Fruit fly (Drosophila melanogaster): ENCODE data around the gene CG1958.
A peak's percentile ranks its signal among the peaks of the same experiment; 100 is the strongest.

Gene CG1958

DNA sequence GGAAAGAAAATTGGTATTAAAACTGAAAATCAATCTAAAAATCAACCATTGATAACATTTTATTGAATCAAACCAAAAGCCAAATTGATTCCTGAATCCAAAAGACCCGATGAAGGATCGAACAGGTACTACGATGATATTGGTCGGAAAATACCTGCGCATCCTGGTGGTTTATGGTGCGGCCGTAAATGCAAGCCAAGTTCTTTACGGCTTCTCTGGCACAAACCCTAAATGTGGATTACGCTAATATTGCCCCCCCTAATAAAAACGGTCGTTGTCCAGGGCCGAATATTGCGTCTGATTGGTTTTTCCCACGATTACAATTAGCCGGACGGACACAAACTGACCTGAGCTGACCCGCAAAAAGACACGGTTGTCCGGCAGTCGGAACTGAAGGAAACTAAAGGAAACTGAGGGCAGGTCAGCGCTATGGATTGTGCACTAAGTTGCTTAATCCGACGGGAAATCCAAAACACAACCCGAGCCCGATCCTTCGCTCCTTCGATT is 30.1 kb downstream of the CG1958 start:
- no peak for TF ChIP-seq CG13204 (GFP tag; optimal IDR thresholded peaks at IDR 0.05)
- no peak for TF ChIP-seq CG4496 (GFP tag; IDR thresholded peaks at IDR 0.05)
- no peak for TF ChIP-seq CG15710 (tag; optimal IDR thresholded peaks at IDR 0.05)
- no peak for TF ChIP-seq Ets98B (GFP tag; IDR thresholded peaks at IDR 0.05)
- no peak for TF ChIP-seq Pif1A (GFP tag; optimal IDR thresholded peaks at IDR 0.05)
- no peak for TF ChIP-seq Pif1B (GFP tag; optimal IDR thresholded peaks at IDR 0.05)
- TF ChIP-seq CG10348 (GFP tag; IDR thresholded peaks at IDR 0.05), result no peak

- TF ChIP-seq gl (tag; optimal IDR thresholded peaks at IDR 0.05) (no peak), CG9948 (tag; optimal IDR thresholded peaks at IDR 0.05) (no peak), Snoo (tag; optimal IDR thresholded peaks at IDR 0.05) (no peak), Pif1A (GFP tag; optimal IDR thresholded peaks at IDR 0.05) (no peak), CG34367 (tag; optimal IDR thresholded peaks at IDR 0.05) (no peak), CG8159 (tag; optimal IDR thresholded peaks at IDR 0.05) (no peak), fd96Ca (GFP tag; IDR thresholded peaks at IDR 0.05) (no peak), CG8301 (tag; optimal IDR thresholded peaks at IDR 0.05) (no peak), CG15710 (tag; optimal IDR thresholded peaks at IDR 0.05) (no peak), EcR (GFP tag; optimal IDR thresholded peaks at IDR 0.05) (no peak), Ets98B (GFP tag; IDR thresholded peaks at IDR 0.05) (no peak), CG13204 (GFP tag; optimal IDR thresholded peaks at IDR 0.05) (no peak), CG32121 (GFP tag; IDR thresholded peaks at IDR 0.05) (no peak), CG17806 (tag; optimal IDR thresholded peaks at IDR 0.05) (no peak), CG14655 (GFP tag; optimal IDR thresholded peaks at IDR 0.05) (no peak)
Observed at dm6 chrX:7298323-7298722, 31.6 kb downstream of the CG1958 start.

DNA sequence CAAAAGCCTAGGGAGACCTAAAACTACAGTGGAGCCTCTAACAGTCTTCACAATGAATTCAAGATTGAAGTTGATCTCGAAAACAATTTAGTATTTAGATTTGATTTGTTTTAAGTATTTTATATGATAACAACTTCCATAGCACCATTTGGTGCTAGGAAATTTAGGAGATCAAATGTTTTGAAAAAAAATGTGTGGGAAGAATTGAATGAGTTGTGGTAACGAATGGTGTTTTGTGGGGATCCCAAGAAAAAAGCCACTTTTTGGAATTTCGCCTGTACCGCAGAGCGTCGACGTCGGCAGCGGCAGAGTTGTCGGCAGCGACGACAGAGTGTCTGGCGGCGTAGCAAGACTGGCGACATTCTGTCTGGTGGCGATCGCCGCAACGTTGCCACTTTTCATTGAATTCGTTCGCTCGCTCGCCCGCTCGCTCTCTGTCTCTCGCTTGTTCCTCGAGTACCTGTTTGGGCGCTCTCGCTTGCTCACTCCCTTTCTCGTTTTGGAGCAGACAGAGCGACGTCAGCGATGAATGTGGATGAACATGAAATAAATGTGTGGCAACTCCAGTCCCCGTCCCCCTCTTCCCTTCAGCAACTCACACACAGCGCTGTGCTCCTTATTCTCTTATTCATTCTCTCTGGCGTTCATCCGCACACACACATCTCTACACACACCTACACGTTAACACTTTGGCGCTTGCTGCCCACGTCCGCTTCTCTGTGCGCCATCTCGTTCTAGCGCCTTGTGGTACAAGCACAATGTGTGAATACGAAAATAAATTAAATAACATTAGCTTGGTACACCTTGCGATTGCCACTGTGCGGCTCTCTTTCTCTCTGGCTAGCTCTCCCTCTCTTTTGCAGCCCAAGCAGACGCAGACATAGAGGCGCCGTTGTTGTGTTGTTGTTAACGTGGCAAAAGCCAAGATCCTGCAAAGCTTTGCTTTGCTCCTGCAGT is 33.0 kb downstream of the CG1958 start:
- TF ChIP-seq Pif1A (GFP tag; optimal IDR thresholded peaks at IDR 0.05), result peak; percentile 52
- peak; percentile 4 for TF ChIP-seq Ets98B (GFP tag; IDR thresholded peaks at IDR 0.05)
- no peak for TF ChIP-seq gl (tag; optimal IDR thresholded peaks at IDR 0.05)
- peak; percentile 46 for TF ChIP-seq CG32121 (GFP tag; IDR thresholded peaks at IDR 0.05)
- peak; percentile 60 for TF ChIP-seq CG17806 (tag; optimal IDR thresholded peaks at IDR 0.05)
- peak; percentile 44 for TF ChIP-seq CG34367 (tag; optimal IDR thresholded peaks at IDR 0.05)
- TF ChIP-seq fd96Ca (GFP tag; IDR thresholded peaks at IDR 0.05), result peak; percentile 27
- peak; percentile 71 for TF ChIP-seq CG15710 (tag; optimal IDR thresholded peaks at IDR 0.05)
- TF ChIP-seq CG9948 (tag; optimal IDR thresholded peaks at IDR 0.05), result peak; percentile 55
- no peak; the same call in 2 of the 3 replicates for TF ChIP-seq CG4496 (GFP tag; IDR thresholded peaks at IDR 0.05)
- TF ChIP-seq Snoo (tag; optimal IDR thresholded peaks at IDR 0.05), result peak; percentile 19
- peak; percentile 67 for TF ChIP-seq CG14655 (GFP tag; optimal IDR thresholded peaks at IDR 0.05)
- TF ChIP-seq D1 (tag; optimal IDR thresholded peaks at IDR 0.05), result no peak
- peak; percentile 22; the same call in 1 of the 2 replicates for TF ChIP-seq rn (GFP tag; IDR thresholded peaks at IDR 0.05)
- TF ChIP-seq CG13204 (GFP tag; optimal IDR thresholded peaks at IDR 0.05), result no peak
- TF ChIP-seq CG12605 (GFP tag; IDR thresholded peaks at IDR 0.05), result no peak; the same call in 1 of the 2 replicates
- 0 out of 2 replicates have a peak, but pooled peaks have one; percentile 42 for TF ChIP-seq CG10348 (GFP tag; IDR thresholded peaks at IDR 0.05)
- peak; percentile 8 for TF ChIP-seq Pif1B (GFP tag; optimal IDR thresholded peaks at IDR 0.05)
- TF ChIP-seq EcR (GFP tag; optimal IDR thresholded peaks at IDR 0.05), result peak; percentile 34
- TF ChIP-seq CG8301 (tag; optimal IDR thresholded peaks at IDR 0.05), result peak; percentile 60
- TF ChIP-seq CG8159 (tag; optimal IDR thresholded peaks at IDR 0.05), result peak; percentile 75

- TF ChIP-seq CG15710 (tag; optimal IDR thresholded peaks at IDR 0.05) (peak; percentile 42), Pif1B (GFP tag; optimal IDR thresholded peaks at IDR 0.05) (peak; percentile 11), CG8159 (tag; optimal IDR thresholded peaks at IDR 0.05) (peak; percentile 62), rn (GFP tag; IDR thresholded peaks at IDR 0.05) (no peak), Ets98B (GFP tag; IDR thresholded peaks at IDR 0.05) (peak; percentile 37), fd96Ca (GFP tag; IDR thresholded peaks at IDR 0.05) (peak; percentile 73), D1 (tag; optimal IDR thresholded peaks at IDR 0.05) (no peak), CG32121 (GFP tag; IDR thresholded peaks at IDR 0.05) (0 out of 2 replicates have a peak, but pooled peaks have one; percentile 40), CG10348 (GFP tag; IDR thresholded peaks at IDR 0.05) (no peak), CG4496 (GFP tag; IDR thresholded peaks at IDR 0.05) (no peak; the same call in 2 of the 3 replicates), CG34367 (tag; optimal IDR thresholded peaks at IDR 0.05) (peak; percentile 18), Pif1A (GFP tag; optimal IDR thresholded peaks at IDR 0.05) (peak; percentile 16), CG17806 (tag; optimal IDR thresholded peaks at IDR 0.05) (peak; percentile 40), CG14655 (GFP tag; optimal IDR thresholded peaks at IDR 0.05) (peak; percentile 21), CG13204 (GFP tag; optimal IDR thresholded peaks at IDR 0.05) (no peak), gl (tag; optimal IDR thresholded peaks at IDR 0.05) (no peak), CG9948 (tag; optimal IDR thresholded peaks at IDR 0.05) (peak; percentile 37), EcR (GFP tag; optimal IDR thresholded peaks at IDR 0.05) (no peak), CG8301 (tag; optimal IDR thresholded peaks at IDR 0.05) (peak; percentile 17)
Observed at dm6 chrX:7300356-7300721, 33.6 kb downstream of the CG1958 start.

DNA sequence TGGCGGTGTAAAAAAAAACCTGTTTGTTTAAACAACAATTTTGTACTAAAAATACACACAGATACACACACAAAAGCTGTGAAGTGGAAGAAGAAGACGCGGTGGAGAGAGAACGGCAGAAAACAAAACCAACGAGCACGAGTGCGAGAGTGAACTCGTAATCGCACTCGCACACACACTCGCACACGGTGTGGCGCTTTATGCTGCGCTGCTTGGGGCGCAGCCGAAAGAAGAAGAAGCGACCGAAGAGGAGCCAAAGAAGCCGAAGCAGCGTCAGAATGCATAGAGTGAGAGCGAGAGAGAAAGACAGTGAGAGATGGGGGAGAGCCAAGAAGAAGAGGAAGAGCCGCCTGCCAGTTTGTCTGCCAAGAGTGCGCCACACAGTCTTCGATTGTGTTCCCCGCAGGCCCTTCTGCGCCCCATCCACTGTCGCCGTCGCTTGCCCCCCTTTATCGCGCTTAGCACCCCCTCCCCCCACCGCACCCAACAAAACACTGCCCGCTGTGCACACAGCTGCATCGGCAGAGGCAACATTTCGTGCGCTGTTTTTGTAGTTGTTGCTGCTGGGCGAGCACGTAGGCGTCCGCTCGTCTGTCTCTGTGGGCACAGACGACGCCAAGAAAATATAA is 34.1 kb downstream of the CG1958 start:
- peak; percentile 66 for TF ChIP-seq fd96Ca (GFP tag; IDR thresholded peaks at IDR 0.05)
- no peak for TF ChIP-seq CG9948 (tag; optimal IDR thresholded peaks at IDR 0.05)
- TF ChIP-seq CG17806 (tag; optimal IDR thresholded peaks at IDR 0.05), result no peak
- no peak for TF ChIP-seq CG15710 (tag; optimal IDR thresholded peaks at IDR 0.05)
- peak; percentile 10 for TF ChIP-seq Snoo (tag; optimal IDR thresholded peaks at IDR 0.05)
- no peak for TF ChIP-seq CG8159 (tag; optimal IDR thresholded peaks at IDR 0.05)
- peak; percentile 7; the same call in 1 of the 2 replicates for TF ChIP-seq CG12605 (GFP tag; IDR thresholded peaks at IDR 0.05)
- TF ChIP-seq D1 (tag; optimal IDR thresholded peaks at IDR 0.05), result no peak
- TF ChIP-seq CG32121 (GFP tag; IDR thresholded peaks at IDR 0.05), result peak; percentile 58
- TF ChIP-seq Pif1B (GFP tag; optimal IDR thresholded peaks at IDR 0.05), result no peak
- no peak for TF ChIP-seq Pif1A (GFP tag; optimal IDR thresholded peaks at IDR 0.05)
- TF ChIP-seq CG13204 (GFP tag; optimal IDR thresholded peaks at IDR 0.05), result peak; percentile 95
- TF ChIP-seq gl (tag; optimal IDR thresholded peaks at IDR 0.05), result no peak
- TF ChIP-seq CG14655 (GFP tag; optimal IDR thresholded peaks at IDR 0.05), result no peak
- TF ChIP-seq CG34367 (tag; optimal IDR thresholded peaks at IDR 0.05), result no peak
- peak; percentile 42; the same call in 2 of the 3 replicates for TF ChIP-seq CG4496 (GFP tag; IDR thresholded peaks at IDR 0.05)
- peak; percentile 61; the same call in 1 of the 2 replicates for TF ChIP-seq CG10348 (GFP tag; IDR thresholded peaks at IDR 0.05)
- no peak for TF ChIP-seq CG8301 (tag; optimal IDR thresholded peaks at IDR 0.05)
- TF ChIP-seq Ets98B (GFP tag; IDR thresholded peaks at IDR 0.05), result peak; percentile 71
- TF ChIP-seq EcR (GFP tag; optimal IDR thresholded peaks at IDR 0.05), result peak; percentile 67
- TF ChIP-seq rn (GFP tag; IDR thresholded peaks at IDR 0.05), result 0 out of 2 replicates have a peak, but pooled peaks have one; percentile 13
